Fruit fly (Drosophila melanogaster) ovary, adult (tissue): Measurements from ENCODE around the gene CG10280.

Experiments
- CG17801 ChIP-seq: fragments of 200-800 bp; optimal IDR thresholded peaks from 2 replicates; lab custom pipeline; 2019; ENCODE audit warnings: missing biosample characterization, mild to moderate bottlenecking, missing genetic modification characterization, moderate library complexity; ENCODE audit not compliant: partially characterized antibody

The CG10280 gene

dm6 chr3R:5993857-5994256, 17.9 kb downstream of the CG10280 start:
- no peak for TF ChIP-seq CG17801 (GFP tag; lab: Kevin White, UChicago)

DNA sequence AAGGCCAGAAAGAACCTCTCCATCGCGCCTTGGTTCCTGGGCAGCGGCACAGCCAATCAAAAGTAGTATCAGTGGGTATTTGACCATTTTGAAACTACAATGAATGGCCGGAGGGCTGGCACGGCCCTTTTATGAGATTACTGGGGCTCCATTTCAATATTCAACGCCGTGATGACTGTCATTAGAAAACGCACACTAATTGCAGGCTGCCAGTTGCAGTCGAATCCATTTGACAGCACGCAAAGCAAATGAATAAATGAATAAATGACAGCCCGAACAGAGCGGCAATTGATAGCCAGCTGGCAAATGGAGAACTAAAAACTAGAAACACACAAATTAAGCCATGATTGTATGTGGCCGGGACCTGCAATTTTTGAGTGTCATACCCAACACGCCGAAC, 35.0 kb downstream of the CG10280 start, which contains the start of gene Obp83b:
Obp83b (minus strand) TSS at position 101 of the 400 bp plus-strand sequence.
- TF ChIP-seq CG17801 (GFP tag; lab: Kevin White, UChicago): no peak

dm6 chr3R:5975145-5975544, 36.6 kb downstream of the CG10280 start, which contains the start of gene Obp83a:
TSS of gene Obp83a (minus strand) at chr3R:5975245.
- no peak for TF ChIP-seq CG17801 (GFP tag; lab: Kevin White, UChicago)

- no peak for TF ChIP-seq CG17801 (GFP tag; lab: Kevin White, UChicago)
These were observed 50.8 kb downstream of the CG10280 start, which contains the start of gene CG11373 for dm6 chr3R:5960887-5961286. TSS of gene CG11373 (minus strand) at chr3R:5960987.
